Worm (Caenorhabditis elegans) whole organism, young adult: ENCODE data around the gene cnt-2.
A peak's percentile ranks its signal among the peaks of the same experiment; 100 is the strongest.

ENCODE experiments used
- B0261.1 ChIP-seq: sonication (generic microtip); optimal IDR thresholded peaks from 2 replicates; lab custom pipeline; 2016; ENCODE audit warnings: mild to moderate bottlenecking, missing genetic modification characterization, moderate library complexity, missing compliant biosample characterization
- C06A6.2 ChIP-seq: fragments of 200-800 bp; sonication (Bioruptor generic); conservative IDR thresholded peaks from 2 replicates; pipeline ENCODE4 v1.3.6; 2022; ENCODE audit warnings: missing genetic modification characterization, missing compliant biosample characterization
- D2030.7 ChIP-seq: fragments of 200-800 bp; sonication (Bioruptor generic); IDR thresholded peaks from 2 replicates; pipeline ENCODE4 v1.3.6; 2022; ENCODE audit warnings: missing genetic modification reagents, missing genetic modification characterization, missing compliant biosample characterization
- F10E7.11 ChIP-seq: sonication (generic microtip); optimal IDR thresholded peaks from 2 replicates; lab custom pipeline; 2017; ENCODE audit warnings: mild to moderate bottlenecking, missing genetic modification characterization, moderate library complexity, missing compliant biosample characterization
- F23B12.7 ChIP-seq: sonication (generic microtip); optimal IDR thresholded peaks from 2 replicates; lab custom pipeline; 2017; ENCODE audit warnings: missing genetic modification characterization, mild to moderate bottlenecking, missing compliant biosample characterization, antibody characterized with exemption, moderate library complexity; ENCODE audit not compliant: insufficient read depth
- F33H1.4 ChIP-seq: fragments of 200-800 bp; sonication (Bioruptor generic); IDR thresholded peaks from 2 replicates; pipeline ENCODE4 v1.3.6; 2022; ENCODE audit warnings: missing genetic modification reagents, missing genetic modification characterization, missing compliant biosample characterization
- F39B2.1 ChIP-seq: fragments of 200-800 bp; sonication (Bioruptor generic); IDR thresholded peaks from 2 replicates; pipeline ENCODE4 v1.3.6; 2022; ENCODE audit warnings: missing genetic modification reagents, missing genetic modification characterization, missing compliant biosample characterization
- T26A5.8 ChIP-seq: sonication (generic microtip); optimal IDR thresholded peaks from 2 replicates; lab custom pipeline; 2016; ENCODE audit warnings: missing genetic modification characterization, missing compliant biosample characterization
- Y53F4B.3 ChIP-seq: fragments of 200-800 bp; sonication (Bioruptor generic); IDR thresholded peaks from 2 replicates; pipeline ENCODE4 v1.3.6; 2022; ENCODE audit warnings: missing genetic modification reagents, missing genetic modification characterization, missing compliant biosample characterization
- Y56A3A.18 ChIP-seq: fragments of 200-800 bp; sonication (Bioruptor generic); IDR thresholded peaks from 2 replicates; pipeline ENCODE4 v1.3.6; 2022; ENCODE audit warnings: missing genetic modification reagents, missing genetic modification characterization, missing compliant biosample characterization
- cebp-1 ChIP-seq, 2 experiments: fragments of 200-800 bp in 1 of 2; sonication (Bioruptor generic) in 1 of 2; sonication (generic microtip) in 1 of 2; IDR thresholded peaks in 1 of 2; optimal IDR thresholded peaks in 1 of 2; 2 replicates each; pipeline versions ENCODE4 v1.3.6 to Lab custom; 2017 to 2022; ENCODE audit warnings: missing compliant biosample characterization in 2 of 2, missing genetic modification characterization in 2 of 2, mild to moderate bottlenecking in 1 of 2, missing genetic modification reagents in 1 of 2, moderate library complexity in 1 of 2
- ceh-100 ChIP-seq: fragments of 200-800 bp; sonication (Bioruptor generic); IDR thresholded peaks from 2 replicates; pipeline ENCODE4 v1.3.6; 2022; ENCODE audit warnings: missing genetic modification reagents, missing genetic modification characterization, missing compliant biosample characterization
- chd-7 ChIP-seq: sonication (generic microtip); optimal IDR thresholded peaks from 2 replicates; lab custom pipeline; 2016; ENCODE audit warnings: mild to moderate bottlenecking, missing genetic modification characterization, moderate library complexity, missing compliant biosample characterization
- die-1 ChIP-seq: sonication (generic microtip); optimal IDR thresholded peaks from 2 replicates; lab custom pipeline; 2016; ENCODE audit warnings: missing genotype, mild to moderate bottlenecking, missing genetic modification characterization, missing compliant biosample characterization
- dox-1 ChIP-seq: fragments of 200-800 bp; sonication (Bioruptor generic); IDR thresholded peaks from 2 replicates; pipeline ENCODE4 v1.3.6; 2022; ENCODE audit warnings: missing genetic modification reagents, missing genetic modification characterization, missing compliant biosample characterization
- efl-1 ChIP-seq: fragments of 150-350 bp; optimal IDR thresholded peaks from 2 replicates; lab custom pipeline; 2014; ENCODE audit warnings: missing biosample characterization, missing genetic modification reagents, missing genetic modification characterization
- ets-4 ChIP-seq: fragments of 200-800 bp; sonication (Bioruptor generic); optimal IDR thresholded peaks from 2 replicates; lab custom pipeline; 2018; ENCODE audit warnings: mild to moderate bottlenecking, missing genetic modification characterization, missing compliant biosample characterization
- hlh-26 ChIP-seq: fragments of 200-800 bp; sonication (Bioruptor generic); conservative IDR thresholded peaks from 2 replicates; pipeline ENCODE4 v1.3.6; 2022; ENCODE audit warnings: missing genetic modification reagents, missing genetic modification characterization, missing compliant biosample characterization
- hmg-1.2 ChIP-seq: fragments of 200-800 bp; sonication (Bioruptor generic); IDR thresholded peaks from 2 replicates; pipeline ENCODE4 v1.3.6; 2022; ENCODE audit warnings: missing genetic modification reagents, missing genetic modification characterization, missing compliant biosample characterization
- lsl-1 ChIP-seq: fragments of 200-800 bp; sonication (Bioruptor generic); optimal IDR thresholded peaks from 2 replicates; lab custom pipeline; 2018; ENCODE audit warnings: mild to moderate bottlenecking, missing genetic modification characterization, moderate library complexity, missing compliant biosample characterization
- mcd-1 ChIP-seq: fragments of 200-800 bp; sonication (Bioruptor generic); IDR thresholded peaks from 2 replicates; pipeline ENCODE4 v1.3.6; 2022; ENCODE audit warnings: missing genetic modification reagents, missing genetic modification characterization, missing compliant biosample characterization
- mel-28 ChIP-seq: sonication (generic microtip); optimal IDR thresholded peaks from 2 replicates; lab custom pipeline; 2016; ENCODE audit warnings: borderline replicate concordance, mild to moderate bottlenecking, missing genetic modification characterization, missing compliant biosample characterization
- nfya-1 ChIP-seq: sonication (generic microtip); optimal IDR thresholded peaks from 2 replicates; lab custom pipeline; 2017; ENCODE audit warnings: antibody characterized with exemption, missing compliant biosample characterization, missing genetic modification characterization, borderline replicate concordance; ENCODE audit not compliant: insufficient read depth
- nhr-120 ChIP-seq: fragments of 200-800 bp; sonication (Bioruptor generic); IDR thresholded peaks from 2 replicates; pipeline ENCODE4 v1.3.6; 2022; ENCODE audit warnings: missing genetic modification characterization, missing compliant biosample characterization
- nhr-90 ChIP-seq: sonication (generic microtip); optimal IDR thresholded peaks from 2 replicates; lab custom pipeline; 2016; ENCODE audit warnings: missing genotype, mild to moderate bottlenecking, missing genetic modification characterization, missing compliant biosample characterization
- rcor-1 ChIP-seq: fragments of 200-800 bp; sonication (Bioruptor generic); IDR thresholded peaks from 2 replicates; pipeline ENCODE4 v1.3.6; 2022; ENCODE audit warnings: missing genetic modification reagents, missing genetic modification characterization, missing compliant biosample characterization
- repo-1 ChIP-seq: sonication (generic microtip); optimal IDR thresholded peaks from 2 replicates; lab custom pipeline; 2017; ENCODE audit warnings: mild to moderate bottlenecking, missing genetic modification characterization, missing compliant biosample characterization
- sdz-38 ChIP-seq: sonication (generic microtip); optimal IDR thresholded peaks from 2 replicates; lab custom pipeline; 2016; ENCODE audit warnings: missing genotype, missing genetic modification characterization, missing compliant biosample characterization
- snpc-1.1 ChIP-seq: sonication (generic microtip); optimal IDR thresholded peaks from 2 replicates; lab custom pipeline; 2017; ENCODE audit warnings: missing genetic modification characterization, mild to moderate bottlenecking, missing compliant biosample characterization, antibody characterized with exemption, moderate library complexity, missing genotype, missing genetic modification reagents; ENCODE audit not compliant: insufficient read depth
- snpc-1.3 ChIP-seq: sonication (generic microtip); optimal IDR thresholded peaks from 2 replicates; lab custom pipeline; 2017; ENCODE audit warnings: missing genetic modification characterization, mild to moderate bottlenecking, missing compliant biosample characterization, antibody characterized with exemption, moderate library complexity, missing genotype, missing genetic modification reagents; ENCODE audit not compliant: insufficient read depth
- snpc-3.4 ChIP-seq: sonication (generic microtip); optimal IDR thresholded peaks from 2 replicates; lab custom pipeline; 2017; ENCODE audit warnings: missing genetic modification characterization, mild to moderate bottlenecking, missing compliant biosample characterization, antibody characterized with exemption, moderate library complexity, missing genotype, missing genetic modification reagents
- sptf-2 ChIP-seq: fragments of 200-800 bp; sonication (Bioruptor generic); optimal IDR thresholded peaks from 2 replicates; lab custom pipeline; 2018; ENCODE audit warnings: mild to moderate bottlenecking, missing genetic modification characterization, missing compliant biosample characterization
- tbp1 ChIP-seq: fragments of 200-800 bp; sonication (Bioruptor generic); optimal IDR thresholded peaks from 2 replicates; lab custom pipeline; 2018; ENCODE audit warnings: mild to moderate bottlenecking, missing genetic modification characterization, missing compliant biosample characterization
- unc-130 ChIP-seq: sonication (generic microtip); optimal IDR thresholded peaks from 2 replicates; lab custom pipeline; 2016; ENCODE audit warnings: missing genetic modification reagents, missing genetic modification characterization, missing compliant biosample characterization
- zim-3 ChIP-seq: sonication (generic microtip); optimal IDR thresholded peaks from 2 replicates; lab custom pipeline; 2017; ENCODE audit warnings: mild to moderate bottlenecking, missing genetic modification characterization, moderate library complexity, missing compliant biosample characterization
- ztf-22 ChIP-seq: fragments of 200-800 bp; sonication (Bioruptor generic); optimal IDR thresholded peaks from 2 replicates; lab custom pipeline; 2018; ENCODE audit warnings: mild to moderate bottlenecking, missing genetic modification characterization, moderate library complexity, missing compliant biosample characterization
- ztf-3 ChIP-seq: fragments of 200-800 bp; sonication (Bioruptor generic); optimal IDR thresholded peaks from 2 replicates; lab custom pipeline; 2018; ENCODE audit warnings: mild to moderate bottlenecking, missing genetic modification characterization, missing compliant biosample characterization
- ztf-6 ChIP-seq: fragments of 200-800 bp; sonication (Bioruptor generic); IDR thresholded peaks from 2 replicates; pipeline ENCODE4 v1.3.6; 2022; ENCODE audit warnings: missing genetic modification reagents, missing genetic modification characterization, missing compliant biosample characterization

cnt-2 gene

ce11 chrIII:10634576-10634975, 20.2 kb upstream of the cnt-2 start:
- TF ChIP-seq nfya-1 (tag; lab: Kevin White, UChicago) = no peak
- no peak for TF ChIP-seq mel-28 (tag; lab: Kevin White, UChicago)
- no peak for TF ChIP-seq lsl-1
- no peak for TF ChIP-seq sdz-38 (tag; lab: Kevin White, UChicago)
- TF ChIP-seq F10E7.11 (tag; lab: Kevin White, UChicago) = no peak
- no peak for TF ChIP-seq ztf-22 (GFP tag; lab: Kevin White, UChicago)
- no peak for TF ChIP-seq Y56A3A.18 (GFP tag; lab: Robert Waterston, UW)

- no peak for TF ChIP-seq ztf-6 (GFP tag; lab: Robert Waterston, UW)
- no peak for TF ChIP-seq die-1 (tag; lab: Kevin White, UChicago)
- no peak for TF ChIP-seq tbp1 (GFP tag; lab: Kevin White, UChicago)
Measured at ce11 chrIII:10636493-10637031, 18.3 kb upstream of the cnt-2 start.

- TF ChIP-seq hmg-1.2 (GFP tag; lab: Robert Waterston, UW) (0 out of 2 replicates have a peak, but pooled peaks have one; percentile 24), sptf-2 (GFP tag; lab: Kevin White, UChicago) (no peak), ztf-3 (no peak), C06A6.2 (GFP tag; lab: Robert Waterston, UW) (no peak), snpc-1.1 (tag; lab: Kevin White, UChicago) (no peak), repo-1 (tag; lab: Kevin White, UChicago) (no peak)
Measured at ce11 chrIII:10637933-10638332, 16.9 kb upstream of the cnt-2 start.

ce11 chrIII:10638339-10639021, 16.3 kb upstream of the cnt-2 start, which contains the start of gene Y39A1A.27:
Gene Y39A1A.27 (plus strand): TSS chrIII:10638971.
- TF ChIP-seq repo-1 (tag; lab: Kevin White, UChicago) (no peak), B0261.1 (tag; lab: Kevin White, UChicago) (no peak), efl-1 (no peak), ets-4 (GFP tag; lab: Kevin White, UChicago) (no peak), F39B2.1 (GFP tag; lab: Robert Waterston, UW) (no peak), F23B12.7 (no peak), nhr-90 (tag; lab: Kevin White, UChicago) (no peak), cebp-1 (GFP tag; IDR thresholded peaks at IDR 0.05; lab: Robert Waterston, UW) (no peak), cebp-1 (tag; optimal IDR thresholded peaks at IDR 0.05; lab: Kevin White, UChicago) (peak; percentile 87)

- TF ChIP-seq tbp1 (GFP tag; lab: Kevin White, UChicago) = peak; percentile 35
- peak; percentile 87 for TF ChIP-seq D2030.7 (GFP tag; lab: Robert Waterston, UW)
- peak; percentile 55 for TF ChIP-seq rcor-1
- no peak for TF ChIP-seq zim-3
- peak; percentile 57 for TF ChIP-seq snpc-1.3 (tag; lab: Kevin White, UChicago)
- TF ChIP-seq dox-1 (GFP tag; lab: Robert Waterston, UW) = peak; percentile 67
- TF ChIP-seq lsl-1 = peak; percentile 90
- TF ChIP-seq hmg-1.2 (GFP tag; lab: Robert Waterston, UW) = peak; percentile 99
- TF ChIP-seq mcd-1 = 0 out of 2 replicates have a peak, but pooled peaks have one; percentile 41
- peak; percentile 66 for TF ChIP-seq F33H1.4 (GFP tag; lab: Robert Waterston, UW)
- no peak for TF ChIP-seq T26A5.8 (tag; lab: Kevin White, UChicago)
- no peak for TF ChIP-seq hlh-26
- no peak for TF ChIP-seq B0261.1 (tag; lab: Kevin White, UChicago)
- no peak for TF ChIP-seq nhr-120 (GFP tag; lab: Robert Waterston, UW)
- TF ChIP-seq ceh-100 (GFP tag; lab: Robert Waterston, UW) = no peak
- TF ChIP-seq unc-130 (GFP tag; lab: Kevin White, UChicago) = peak; percentile 24
- TF ChIP-seq ztf-3 = no peak
- no peak for TF ChIP-seq chd-7 (tag; lab: Kevin White, UChicago)
- peak; percentile 42 for TF ChIP-seq snpc-3.4 (tag; lab: Kevin White, UChicago)
- peak; percentile 89 for TF ChIP-seq efl-1
- peak; percentile 3 for TF ChIP-seq snpc-1.1 (tag; lab: Kevin White, UChicago)
- TF ChIP-seq Y53F4B.3 (GFP tag; lab: Robert Waterston, UW) = no peak
Measured at ce11 chrIII:10642781-10643180, 12.0 kb upstream of the cnt-2 start, which contains the start of the genes dhs-11 and orc-1. Gene dhs-11 (minus strand): TSS chrIII:10642865. Gene orc-1 (plus strand): TSS chrIII:10643129.
